Fruit fly (Drosophila melanogaster): Measurements from ENCODE around the gene CG8003.

The CG8003 gene

DNA sequence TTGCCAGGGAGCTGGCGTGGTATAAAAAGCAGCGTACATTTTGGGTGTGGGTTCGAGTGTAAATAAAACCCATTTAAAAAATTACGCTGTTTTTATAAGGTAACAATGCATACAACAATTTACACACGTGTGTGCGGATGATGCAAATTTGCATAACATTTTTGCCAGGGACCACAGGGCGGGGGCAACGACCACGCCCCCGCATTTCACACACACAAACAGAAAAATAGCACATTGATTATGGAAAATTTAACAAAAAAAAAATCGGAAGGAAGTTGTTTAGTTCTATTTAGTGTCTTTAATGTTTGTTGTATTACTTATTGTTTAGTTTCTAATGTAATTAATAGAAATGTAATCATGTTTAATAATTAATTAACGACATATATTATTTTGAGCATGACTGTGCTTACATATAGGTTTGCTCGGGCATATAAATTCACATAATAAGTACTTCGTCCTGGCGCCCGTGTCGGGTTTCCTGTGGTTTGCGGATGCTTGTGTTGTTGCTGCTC lies 43.3 kb downstream of the CG8003 start:
- TF ChIP-seq her (GFP tag; optimal IDR thresholded peaks at IDR 0.05), result no peak
- TF ChIP-seq CG9932 (GFP tag; IDR thresholded peaks at IDR 0.05), result no peak
- TF ChIP-seq CG15073 (GFP tag; optimal IDR thresholded peaks at IDR 0.05), result no peak
- TF ChIP-seq nerfin-2 (GFP tag; IDR thresholded peaks at IDR 0.05; ENCODE audit: partially characterized antibody), result no peak
- TF ChIP-seq Lim3 (GFP tag; IDR thresholded peaks at IDR 0.05), result no peak
- TF ChIP-seq fu2 (GFP tag; optimal IDR thresholded peaks at IDR 0.05), result no peak
- no peak for TF ChIP-seq bab2 (GFP tag; optimal IDR thresholded peaks at IDR 0.05)
- TF ChIP-seq ttk (GFP tag; IDR thresholded peaks at IDR 0.05), result 0 out of 2 replicates have a peak, but pooled peaks have one; percentile 24
- TF ChIP-seq CG7928 (GFP tag; optimal IDR thresholded peaks at IDR 0.05), result no peak
- TF ChIP-seq schlank (tag; optimal IDR thresholded peaks at IDR 0.05), result no peak
- TF ChIP-seq kay (GFP tag; optimal IDR thresholded peaks at IDR 0.05), result no peak
- TF ChIP-seq Dbx (GFP tag; IDR thresholded peaks at IDR 0.05), result 0 out of 3 replicates have a peak, but pooled peaks have one; percentile 9
- no peak for TF ChIP-seq CG17385 (GFP tag; optimal IDR thresholded peaks at IDR 0.05)
- 0 out of 2 replicates have a peak, but pooled peaks have one; percentile 28 for TF ChIP-seq Atf6 (GFP tag; IDR thresholded peaks at IDR 0.05)
- 0 out of 2 replicates have a peak, but pooled peaks have one; percentile 26 for TF ChIP-seq Xrp1 (GFP tag; IDR thresholded peaks at IDR 0.05)
- TF ChIP-seq zfh1 (GFP tag; IDR thresholded peaks at IDR 0.05), result no peak
- TF ChIP-seq chn (GFP tag; optimal IDR thresholded peaks at IDR 0.05), result no peak
- no peak for TF ChIP-seq CG11695 (GFP tag; IDR thresholded peaks at IDR 0.05)
- no peak for TF ChIP-seq unc-4 (GFP tag; IDR thresholded peaks at IDR 0.05; ENCODE audit: partially characterized antibody)
- TF ChIP-seq CG11696 (GFP tag; IDR thresholded peaks at IDR 0.05), result peak; percentile 41; the same call in 1 of the 2 replicates
- no peak for TF ChIP-seq CG13424 (tag; optimal IDR thresholded peaks at IDR 0.05)
- no peak for TF ChIP-seq CG13775 (GFP tag; optimal IDR thresholded peaks at IDR 0.05)
- no peak for TF ChIP-seq gsb-n (tag; optimal IDR thresholded peaks at IDR 0.05)
- TF ChIP-seq CG13123 (GFP tag; optimal IDR thresholded peaks at IDR 0.05), result no peak
- TF ChIP-seq CkIIα-i1 (GFP tag; IDR thresholded peaks at IDR 0.05), result no peak
- no peak for TF ChIP-seq CG15011 (GFP tag; optimal IDR thresholded peaks at IDR 0.05)
- no peak for TF ChIP-seq CoRest (tag; optimal IDR thresholded peaks at IDR 0.05)
- no peak for TF ChIP-seq CG5245 (GFP tag; optimal IDR thresholded peaks at IDR 0.05)
- no peak for TF ChIP-seq Hr3 (GFP tag; optimal IDR thresholded peaks at IDR 0.05)
- TF ChIP-seq Sox100B (GFP tag; optimal IDR thresholded peaks at IDR 0.05), result no peak
- no peak for TF ChIP-seq sqz (GFP tag; optimal IDR thresholded peaks at IDR 0.05)
- no peak for TF ChIP-seq CG9727 (GFP tag; optimal IDR thresholded peaks at IDR 0.05)
- TF ChIP-seq CG18764 (GFP tag; optimal IDR thresholded peaks at IDR 0.05), result no peak
- no peak for TF ChIP-seq oc (tag; optimal IDR thresholded peaks at IDR 0.05)
- TF ChIP-seq CG1233 (GFP tag; optimal IDR thresholded peaks at IDR 0.05), result no peak
- peak; percentile 56 for TF ChIP-seq CG18599 (GFP tag; optimal IDR thresholded peaks at IDR 0.05)
- TF ChIP-seq ham (GFP tag; IDR thresholded peaks at IDR 0.05), result no peak
- peak; percentile 14 for TF ChIP-seq CG2678 (tag; optimal IDR thresholded peaks at IDR 0.05)
- no peak for TF ChIP-seq CG11398 (GFP tag; optimal IDR thresholded peaks at IDR 0.05)
- no peak for TF ChIP-seq CG12299 (tag; optimal IDR thresholded peaks at IDR 0.05)
- TF ChIP-seq CG9876 (GFP tag; optimal IDR thresholded peaks at IDR 0.05), result no peak
- no peak for TF ChIP-seq CG33213 (GFP tag; optimal IDR thresholded peaks at IDR 0.05)
- TF ChIP-seq CG4360 (GFP tag; IDR thresholded peaks at IDR 0.05), result no peak
- 0 out of 2 replicates have a peak, but pooled peaks have one; percentile 5 for TF ChIP-seq esg (GFP tag; conservative IDR thresholded peaks at IDR 0.05)
- TF ChIP-seq zfh2 (GFP tag; optimal IDR thresholded peaks at IDR 0.05), result no peak
- no peak for TF ChIP-seq ind (GFP tag; optimal IDR thresholded peaks at IDR 0.05)
- TF ChIP-seq lbe (GFP tag; optimal IDR thresholded peaks at IDR 0.05), result no peak
- no peak for TF ChIP-seq jing (GFP tag; optimal IDR thresholded peaks at IDR 0.05)
- no peak for TF ChIP-seq gce (GFP tag; IDR thresholded peaks at IDR 0.05)
- no peak for TF ChIP-seq lov (optimal IDR thresholded peaks at IDR 0.05)
- no peak for TF ChIP-seq lov (GFP tag; IDR thresholded peaks at IDR 0.05)
- TF ChIP-seq Ada2b (GFP tag; IDR thresholded peaks at IDR 0.05), result peak; percentile 27; the same call in 1 of the 2 replicates

Data from whole organism, embryonic.